Fruit fly (Drosophila melanogaster): ENCODE measurements around the gene yip7.

The yip7 gene

DNA sequence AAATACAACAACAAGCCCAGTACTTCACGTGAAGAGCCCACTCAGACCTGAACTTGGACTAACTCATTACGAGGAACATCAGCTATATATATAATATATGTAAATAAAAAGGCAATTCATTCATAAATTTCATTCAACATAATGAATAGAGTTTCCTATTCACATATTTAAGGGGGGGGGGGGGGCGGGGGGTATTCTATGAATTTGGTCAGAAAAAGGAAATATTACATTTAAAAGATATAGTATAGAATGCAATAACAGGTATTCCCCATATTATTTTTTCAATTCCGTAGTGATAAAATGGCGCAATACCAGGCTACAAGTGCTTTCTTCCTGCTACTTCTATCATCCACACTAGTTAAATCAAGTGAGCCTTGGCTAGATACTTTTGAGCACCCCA lies 1.8 kb downstream of the yip7 start, which contains the start of gene CG6462:
Gene CG6462, plus strand, starts transcription at position 301 of the 400 bp plus-strand sequence.
- TF ChIP-seq usp (GFP tag; optimal IDR thresholded peaks at IDR 0.05), result no peak
- TF ChIP-seq h (GFP tag; optimal IDR thresholded peaks at IDR 0.05), result no peak
- TF ChIP-seq Mio (GFP tag; optimal IDR thresholded peaks at IDR 0.05), result no peak
- no peak for TF ChIP-seq Jra (GFP tag; optimal IDR thresholded peaks at IDR 0.05)
- TF ChIP-seq woc (GFP tag; optimal IDR thresholded peaks at IDR 0.05), result no peak
- no peak for TF ChIP-seq foxo (GFP tag; optimal IDR thresholded peaks at IDR 0.05)
- TF ChIP-seq CrebA (GFP tag; optimal IDR thresholded peaks at IDR 0.05; ENCODE audit: borderline replicate concordance), result no peak
- TF ChIP-seq Myc (optimal IDR thresholded peaks at IDR 0.05), result no peak
- TF ChIP-seq psq (GFP tag; optimal IDR thresholded peaks at IDR 0.05), result no peak

DNA sequence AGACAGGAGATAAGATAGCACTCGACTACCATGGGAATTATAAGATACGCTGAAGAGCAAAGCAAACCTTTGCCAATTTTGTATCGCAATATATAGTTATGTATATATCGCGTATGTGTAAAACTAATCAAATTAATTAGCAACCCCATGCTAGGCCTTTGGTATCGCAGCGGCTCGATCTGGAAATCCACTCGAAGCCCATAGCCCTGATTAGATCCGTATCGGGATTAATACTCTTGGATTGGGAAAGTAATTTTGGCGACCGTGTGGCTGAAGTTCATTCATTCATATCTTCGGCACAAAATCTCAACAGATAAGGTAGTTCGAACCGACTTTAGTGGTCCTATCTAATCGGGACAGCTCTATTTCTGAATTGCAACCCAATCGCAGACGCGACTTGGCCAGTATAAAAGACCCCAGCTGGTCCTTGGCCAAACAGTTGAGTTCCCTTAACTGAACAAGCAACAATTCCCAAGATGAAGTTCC lies 3.7 kb downstream of the yip7 start, which contains the start of gene Jon65Aiv:
Gene Jon65Aiv, plus strand, starts transcription at position 436 of the 486 bp plus-strand sequence.
- TF ChIP-seq h (GFP tag; optimal IDR thresholded peaks at IDR 0.05) (peak; percentile 43), Dfd (GFP tag; optimal IDR thresholded peaks at IDR 0.05) (no peak)

dm6 chr3L:6050230-6050807 lies 15.3 kb downstream of the yip7 start, which contains the start of gene Jon65Aiii:
Jon65Aiii (plus strand) TSS chr3L:6050757.
- TF ChIP-seq CrebA (GFP tag; optimal IDR thresholded peaks at IDR 0.05; ENCODE audit: borderline replicate concordance), result peak; percentile 32
- peak in 1 of 2 experiments; percentile 62 for TF ChIP-seq dl (GFP tag; optimal IDR thresholded peaks at IDR 0.05; ENCODE audit: insufficient read depth in 1 of 2, partially characterized antibody in 2 of 2)
- TF ChIP-seq N (GFP tag; optimal IDR thresholded peaks at IDR 0.05), result no peak
- no peak for TF ChIP-seq psq (GFP tag; optimal IDR thresholded peaks at IDR 0.05)
- TF ChIP-seq h (GFP tag; optimal IDR thresholded peaks at IDR 0.05), result peak; percentile 88
- TF ChIP-seq usp (GFP tag; optimal IDR thresholded peaks at IDR 0.05), result no peak
- TF ChIP-seq Hr83 (GFP tag; optimal IDR thresholded peaks at IDR 0.05; ENCODE audit: poor library complexity, severe bottlenecking), result no peak
- TF ChIP-seq Myc (optimal IDR thresholded peaks at IDR 0.05), result no peak

DNA sequence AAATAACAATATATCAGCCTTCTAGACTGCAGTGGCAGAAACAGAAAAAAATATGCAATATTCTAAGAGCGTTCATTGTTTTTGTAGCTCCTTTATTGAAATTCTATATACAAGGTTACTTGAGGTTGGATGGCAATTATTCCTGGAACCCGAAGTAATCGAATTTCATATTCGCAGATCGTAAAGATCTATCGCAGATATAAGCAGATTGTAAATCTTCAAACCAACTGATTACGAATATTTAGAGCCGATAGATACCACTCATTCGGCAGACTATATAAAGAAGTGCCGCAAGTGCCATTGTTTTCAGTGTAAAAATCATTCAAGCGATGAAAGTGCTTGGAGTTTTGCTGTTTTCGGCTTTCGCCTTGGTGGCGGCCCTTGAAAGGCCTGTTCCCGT lies 17.0 kb downstream of the yip7 start, which contains the start of gene Jon65Aii:
Gene Jon65Aii, plus strand, starts transcription at position 301 of the 400 bp plus-strand sequence.
- TF ChIP-seq brk (GFP tag; optimal IDR thresholded peaks at IDR 0.05), result no peak
- TF ChIP-seq tai (GFP tag; optimal IDR thresholded peaks at IDR 0.05), result no peak
- TF ChIP-seq CG9705 (GFP tag; optimal IDR thresholded peaks at IDR 0.05), result no peak

DNA sequence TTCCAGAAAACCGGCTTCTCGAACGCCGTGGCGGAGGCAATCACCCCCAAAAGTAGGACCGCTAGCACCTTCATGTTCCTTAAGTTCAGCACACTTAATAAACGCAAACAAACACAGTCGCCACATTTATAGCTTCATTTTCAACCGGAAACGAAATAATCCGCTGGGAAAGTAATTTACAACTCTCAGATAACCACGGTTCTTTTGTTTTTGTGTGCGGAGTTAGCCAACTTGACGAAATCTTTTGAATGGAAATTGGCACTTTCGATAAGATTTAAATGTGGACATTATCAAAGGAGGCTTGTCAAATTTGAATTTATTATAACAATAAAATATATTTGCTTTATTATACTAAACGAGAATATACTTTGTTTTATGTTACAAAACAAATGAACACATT lies 19.3 kb downstream of the yip7 start, which contains the start of gene Jon65Ai:
Gene Jon65Ai, minus strand, starts transcription at position 101 of the 400 bp plus-strand sequence.
- TF ChIP-seq foxo (GFP tag; optimal IDR thresholded peaks at IDR 0.05) (no peak), Rel (GFP tag; optimal IDR thresholded peaks at IDR 0.05) (no peak), Rel (tag; optimal IDR thresholded peaks at IDR 0.05) (peak; percentile 80), CG32264 (GFP tag; optimal IDR thresholded peaks at IDR 0.05) (no peak), tai (GFP tag; optimal IDR thresholded peaks at IDR 0.05) (no peak)

DNA sequence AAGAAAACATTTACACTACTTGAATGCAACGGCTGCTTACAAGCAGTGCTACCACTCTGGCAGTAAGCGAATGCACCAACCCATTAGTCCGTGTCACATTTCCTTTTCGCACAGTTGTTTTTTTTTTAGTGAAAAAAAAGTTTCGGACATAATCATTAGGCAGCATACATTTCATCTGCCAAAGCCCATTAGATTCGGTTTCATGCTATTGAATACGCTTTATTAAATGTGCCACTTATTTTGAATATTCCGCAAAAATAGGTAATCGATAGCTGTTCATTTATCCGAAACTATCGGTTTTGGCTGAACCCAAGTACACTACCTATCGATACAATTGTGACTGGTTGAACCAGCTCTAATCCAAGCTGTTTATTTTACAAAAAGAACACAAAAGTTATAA lies 19.8 kb downstream of the yip7 start, which contains the start of gene tant:
Gene tant, plus strand, starts transcription at position 334 of the 400 bp plus-strand sequence.
- TF ChIP-seq HLH106 (tag; optimal IDR thresholded peaks at IDR 0.05) (no peak), dmrt93B (GFP tag; optimal IDR thresholded peaks at IDR 0.05) (peak; percentile 14), Hr83 (GFP tag; optimal IDR thresholded peaks at IDR 0.05; ENCODE audit: poor library complexity, severe bottlenecking) (peak; percentile 27), Rel (GFP tag; optimal IDR thresholded peaks at IDR 0.05) (no peak), Rel (tag; optimal IDR thresholded peaks at IDR 0.05) (peak; percentile 25), brk (GFP tag; optimal IDR thresholded peaks at IDR 0.05) (no peak), h (GFP tag; optimal IDR thresholded peaks at IDR 0.05) (peak; percentile 5), Myc (optimal IDR thresholded peaks at IDR 0.05) (peak; percentile 46)

dm6 chr3L:6059062-6059708 lies 24.2 kb downstream of the yip7 start, which contains the start of gene CG6592:
CG6592 (plus strand) TSS chr3L:6059658.
- no peak for TF ChIP-seq Hr83 (GFP tag; optimal IDR thresholded peaks at IDR 0.05; ENCODE audit: poor library complexity, severe bottlenecking)
- peak; percentile 4 for TF ChIP-seq br (GFP tag; optimal IDR thresholded peaks at IDR 0.05)
- TF ChIP-seq Vsx2 (GFP tag; optimal IDR thresholded peaks at IDR 0.05; ENCODE audit: partially characterized antibody), result no peak
- peak; percentile 22 for TF ChIP-seq HLH106 (tag; optimal IDR thresholded peaks at IDR 0.05)
- no peak for TF ChIP-seq Jra (GFP tag; optimal IDR thresholded peaks at IDR 0.05)
- TF ChIP-seq psq (GFP tag; optimal IDR thresholded peaks at IDR 0.05), result no peak
- no peak for TF ChIP-seq CG9705 (GFP tag; optimal IDR thresholded peaks at IDR 0.05)
- peak; percentile 41 for TF ChIP-seq rgr (GFP tag; optimal IDR thresholded peaks at IDR 0.05)
- TF ChIP-seq N (GFP tag; optimal IDR thresholded peaks at IDR 0.05), result no peak
- TF ChIP-seq brk (GFP tag; optimal IDR thresholded peaks at IDR 0.05), result no peak
- TF ChIP-seq dmrt93B (GFP tag; optimal IDR thresholded peaks at IDR 0.05), result peak; percentile 15

All from whole organism, wandering third instar larva.